Worm (Caenorhabditis elegans) whole organism, L4 larva: Measurements from ENCODE around the gene str-221.

Source experiments
- F49E8.2 ChIP-seq: sonication (generic microtip); optimal IDR thresholded peaks from 2 replicates; lab custom pipeline; 2016; ENCODE audit warnings: missing compliant biosample characterization, mild to moderate bottlenecking, missing genetic modification characterization, borderline replicate concordance
- R02D3.7 ChIP-seq: fragments of 150-350 bp; sonication (generic microtip); optimal IDR thresholded peaks from 3 replicates; lab custom pipeline; 2014; ENCODE audit warnings: missing biosample characterization, missing genetic modification characterization
- T20F7.1 ChIP-seq: fragments of 200-800 bp; sonication (Bioruptor generic); optimal IDR thresholded peaks from 2 replicates; lab custom pipeline; 2018; ENCODE audit warnings: mild to moderate bottlenecking, missing genetic modification characterization, missing compliant biosample characterization
- T26A8.4 ChIP-seq: fragments of 200-800 bp; sonication (Bioruptor generic); IDR thresholded peaks from 2 replicates; pipeline ENCODE4 v1.3.6; 2022; ENCODE audit warnings: missing genetic modification characterization, missing compliant biosample characterization
- Y5F2A.4 ChIP-seq: fragments of 200-800 bp; sonication (Bioruptor generic); optimal IDR thresholded peaks from 2 replicates; lab custom pipeline; 2018; ENCODE audit warnings: mild to moderate bottlenecking, missing genetic modification characterization, missing compliant biosample characterization
- ZK546.5 ChIP-seq, 2 experiments: sonication (generic microtip); optimal IDR thresholded peaks; 2 replicates each; lab custom pipeline; 2017; ENCODE audit warnings: missing biosample characterization in 2 of 2, missing genetic modification characterization in 2 of 2
- ceh-20 ChIP-seq: fragments of 200-800 bp; sonication (Bioruptor generic); IDR thresholded peaks from 2 replicates; pipeline ENCODE4 v1.3.6; 2022; ENCODE audit warnings: missing genetic modification reagents, missing genetic modification characterization, missing compliant biosample characterization
- ceh-44 ChIP-seq: fragments of 200-800 bp; sonication (Bioruptor generic); IDR thresholded peaks from 2 replicates; pipeline ENCODE4 v1.3.6; 2022; ENCODE audit warnings: missing genetic modification reagents, missing genetic modification characterization, missing compliant biosample characterization
- ctbp-1 ChIP-seq: fragments of 200-800 bp; sonication (Bioruptor generic); IDR thresholded peaks from 2 replicates; pipeline ENCODE4 v1.3.6; 2022; ENCODE audit warnings: missing genetic modification reagents, missing genetic modification characterization, missing compliant biosample characterization
- daf-12 ChIP-seq: fragments of 150-350 bp; optimal IDR thresholded peaks from 2 replicates; lab custom pipeline; 2014; ENCODE audit warnings: missing biosample characterization, missing genetic modification reagents, missing genetic modification characterization
- daf-16 ChIP-seq, 3 experiments: sonication (generic microtip); optimal IDR thresholded peaks; 2 replicates each; lab custom pipeline; 2016 to 2017; ENCODE audit warnings: missing genetic modification characterization in 3 of 3, missing genetic modification reagents in 3 of 3, mild to moderate bottlenecking in 2 of 3, missing compliant biosample characterization in 2 of 3, missing biosample characterization in 1 of 3, moderate library complexity in 1 of 3
- dmd-6 ChIP-seq: fragments of 200-800 bp; sonication (Bioruptor generic); IDR thresholded peaks from 2 replicates; pipeline ENCODE4 v1.3.6; 2022; ENCODE audit warnings: missing genetic modification reagents, missing genetic modification characterization, missing compliant biosample characterization
- dve-1 ChIP-seq: sonication (generic microtip); optimal IDR thresholded peaks from 2 replicates; lab custom pipeline; 2017; ENCODE audit warnings: antibody characterized with exemption, mild to moderate bottlenecking, missing genetic modification characterization, missing compliant biosample characterization; ENCODE audit not compliant: insufficient read depth
- egl-27 ChIP-seq: sonication (generic microtip); optimal IDR thresholded peaks from 3 replicates; lab custom pipeline; 2017; ENCODE audit warnings: missing biosample characterization, missing genetic modification reagents, missing genetic modification characterization
- fkh-10 ChIP-seq: fragments of 150-350 bp; optimal IDR thresholded peaks from 2 replicates; lab custom pipeline; 2014; ENCODE audit warnings: missing biosample characterization, missing genetic modification reagents, missing genetic modification characterization
- fos-1 ChIP-seq: fragments of 150-350 bp; optimal IDR thresholded peaks from 2 replicates; lab custom pipeline; 2014; ENCODE audit warnings: missing biosample characterization, missing genetic modification characterization
- hif-1 ChIP-seq, 2 experiments: sonication (generic microtip); optimal IDR thresholded peaks; 2 replicates each; lab custom pipeline; 2016 to 2017; ENCODE audit warnings: missing compliant biosample characterization in 2 of 2, missing genetic modification characterization in 2 of 2, missing genetic modification reagents in 2 of 2, missing genotype in 2 of 2, mild to moderate bottlenecking in 1 of 2
- hmg-1.1 ChIP-seq: fragments of 200-800 bp; sonication (Bioruptor generic); IDR thresholded peaks from 2 replicates; pipeline ENCODE4 v1.3.6; 2022; ENCODE audit warnings: missing genetic modification reagents, missing genetic modification characterization, missing compliant biosample characterization
- jun-1 ChIP-seq: fragments of 150-350 bp; optimal IDR thresholded peaks from 2 replicates; lab custom pipeline; 2014; ENCODE audit warnings: missing biosample characterization, missing genetic modification reagents, missing genetic modification characterization
- lin-29 ChIP-seq: fragments of 200-800 bp; sonication (Bioruptor generic); IDR thresholded peaks from 2 replicates; pipeline ENCODE4 v1.3.6; 2022; ENCODE audit warnings: missing genetic modification reagents, missing genetic modification characterization, missing compliant biosample characterization
- mdl-1 ChIP-seq, 2 experiments: fragments of 150-350 bp in 1 of 2; sonication (generic microtip) in 1 of 2; optimal IDR thresholded peaks; 2 replicates each; lab custom pipeline; 2014 to 2017; ENCODE audit warnings: missing biosample characterization in 2 of 2, missing genetic modification characterization in 2 of 2
- mdt-29 ChIP-seq: fragments of 200-800 bp; sonication (Bioruptor generic); IDR thresholded peaks from 2 replicates; pipeline ENCODE4 v1.3.6; 2022; ENCODE audit warnings: missing genetic modification reagents, missing genetic modification characterization, missing compliant biosample characterization
- mep-1 ChIP-seq: fragments of 150-350 bp; sonication (generic microtip); optimal IDR thresholded peaks from 3 replicates; lab custom pipeline; 2014; ENCODE audit warnings: missing biosample characterization, missing genetic modification characterization
- mxl-2 ChIP-seq: fragments of 200-800 bp; sonication (Bioruptor generic); conservative IDR thresholded peaks from 2 replicates; pipeline ENCODE4 v1.3.6; 2022; ENCODE audit warnings: missing genetic modification reagents, missing genetic modification characterization, missing compliant biosample characterization
- nhr-28 ChIP-seq: fragments of 150-350 bp; optimal IDR thresholded peaks from 2 replicates; lab custom pipeline; 2014; ENCODE audit warnings: missing biosample characterization, missing genetic modification characterization
- nhr-41 ChIP-seq: fragments of 200-800 bp; sonication (Bioruptor generic); IDR thresholded peaks from 2 replicates; pipeline ENCODE4 v1.3.6; 2022; ENCODE audit warnings: missing genetic modification reagents, missing genetic modification characterization, missing compliant biosample characterization
- nhr-42 ChIP-seq: fragments of 200-800 bp; sonication (Bioruptor generic); IDR thresholded peaks from 2 replicates; pipeline ENCODE4 v1.3.6; 2022; ENCODE audit warnings: missing genetic modification characterization, missing compliant biosample characterization
- nhr-76 ChIP-seq: fragments of 150-350 bp; optimal IDR thresholded peaks from 2 replicates; lab custom pipeline; 2014; ENCODE audit warnings: missing biosample characterization, missing genetic modification characterization
- nhr-77 ChIP-seq: fragments of 150-350 bp; optimal IDR thresholded peaks from 2 replicates; lab custom pipeline; 2014; ENCODE audit warnings: missing biosample characterization, missing genetic modification characterization
- php-3 ChIP-seq: fragments of 200-800 bp; sonication (Bioruptor generic); IDR thresholded peaks from 2 replicates; pipeline ENCODE4 v1.3.6; 2022; ENCODE audit warnings: missing genetic modification reagents, missing genetic modification characterization, missing compliant biosample characterization
- rbr-2 ChIP-seq: sonication (generic microtip); optimal IDR thresholded peaks from 2 replicates; lab custom pipeline; 2016; ENCODE audit warnings: missing genotype, missing genetic modification characterization, missing compliant biosample characterization
- saeg-2 ChIP-seq: fragments of 200-800 bp; sonication (Bioruptor generic); IDR thresholded peaks from 2 replicates; pipeline ENCODE4 v1.3.6; 2022; ENCODE audit warnings: missing genetic modification reagents, missing genetic modification characterization, missing compliant biosample characterization
- spr-1 ChIP-seq: sonication (generic microtip); optimal IDR thresholded peaks from 2 replicates; lab custom pipeline; 2016; ENCODE audit warnings: mild to moderate bottlenecking, missing genetic modification characterization, missing compliant biosample characterization
- tra-1 ChIP-seq: fragments of 200-800 bp; sonication (Bioruptor generic); IDR thresholded peaks from 2 replicates; pipeline ENCODE4 v1.3.6; 2022; ENCODE audit warnings: missing genetic modification reagents, missing genetic modification characterization, missing compliant biosample characterization
- unc-130 ChIP-seq: sonication (generic microtip); optimal IDR thresholded peaks from 2 replicates; lab custom pipeline; 2016; ENCODE audit warnings: missing genetic modification reagents, missing genetic modification characterization, missing compliant biosample characterization
- zip-11 ChIP-seq: fragments of 200-800 bp; sonication (Bioruptor generic); IDR thresholded peaks from 2 replicates; pipeline ENCODE4 v1.3.6; 2022; ENCODE audit warnings: missing genetic modification characterization, missing compliant biosample characterization
- zip-2 ChIP-seq: fragments of 150-350 bp; optimal IDR thresholded peaks from 2 replicates; lab custom pipeline; 2014; ENCODE audit warnings: missing biosample characterization, missing genetic modification characterization
- ztf-11 ChIP-seq: fragments of 150-350 bp; optimal IDR thresholded peaks from 2 replicates; lab custom pipeline; 2014; ENCODE audit warnings: missing biosample characterization, missing genetic modification characterization
- ztf-7 ChIP-seq: fragments of 150-350 bp; optimal IDR thresholded peaks from 2 replicates; lab custom pipeline; 2014; ENCODE audit warnings: missing biosample characterization, missing genetic modification characterization

str-221 gene

ce11 chrV:1627269-1627668 is 12.8 kb upstream of the str-221 start (continued):
- TF ChIP-seq nhr-42 (GFP tag; lab: Robert Waterston, UW) (peak; percentile 71; the same call in 1 of the 2 replicates), mdl-1 (tag; optimal IDR thresholded peaks at IDR 0.05; lab: Kevin White, UChicago) (peak in 1 of 2 experiments; percentile 37), mep-1 (tag; lab: Kevin White, UChicago) (peak; percentile 23)

ce11 chrV:1629329-1629728 is 10.8 kb upstream of the str-221 start, which contains the start of gene nhr-238:
Gene nhr-238 (minus strand): TSS chrV:1629432.
- peak; percentile 85 for TF ChIP-seq nhr-42 (GFP tag; lab: Robert Waterston, UW)
- TF ChIP-seq nhr-28 (tag; lab: Kevin White, UChicago), result peak; percentile 100
- TF ChIP-seq ztf-7, result peak; percentile 75
- no peak for TF ChIP-seq daf-12 (tag; lab: Kevin White, UChicago)
- TF ChIP-seq daf-16 (GFP tag; optimal IDR thresholded peaks at IDR 0.05; lab: Kevin White, UChicago), result no peak
- peak; percentile 17 for TF ChIP-seq daf-16 (tag; optimal IDR thresholded peaks at IDR 0.05; lab: Kevin White, UChicago)
- peak; percentile 99 for TF ChIP-seq nhr-77 (tag; lab: Kevin White, UChicago)
- no peak for TF ChIP-seq hmg-1.1 (GFP tag; lab: Robert Waterston, UW)
- TF ChIP-seq dve-1 (tag; lab: Kevin White, UChicago), result peak; percentile 44
- TF ChIP-seq lin-29 (GFP tag; lab: Robert Waterston, UW), result no peak

- TF ChIP-seq unc-130 (GFP tag; lab: Kevin White, UChicago), result no peak
- TF ChIP-seq daf-16 (GFP tag; optimal IDR thresholded peaks at IDR 0.05; lab: Kevin White, UChicago), result no peak
- no peak for TF ChIP-seq daf-16 (tag; optimal IDR thresholded peaks at IDR 0.05; lab: Kevin White, UChicago)
- TF ChIP-seq zip-11 (GFP tag; lab: Robert Waterston, UW), result no peak
- no peak for TF ChIP-seq zip-2
- TF ChIP-seq mdt-29 (GFP tag; lab: Robert Waterston, UW), result no peak
- no peak for TF ChIP-seq ceh-44
- no peak for TF ChIP-seq spr-1
- TF ChIP-seq dmd-6 (GFP tag; lab: Robert Waterston, UW), result no peak
- TF ChIP-seq mxl-2, result no peak
- no peak for TF ChIP-seq jun-1 (tag; lab: Kevin White, UChicago)
- no peak for TF ChIP-seq R02D3.7 (tag; lab: Kevin White, UChicago)
- no peak for TF ChIP-seq fos-1
- TF ChIP-seq hmg-1.1 (GFP tag; lab: Robert Waterston, UW), result no peak
- TF ChIP-seq T26A8.4 (GFP tag; lab: Robert Waterston, UW), result no peak
- TF ChIP-seq saeg-2 (GFP tag; lab: Robert Waterston, UW), result no peak
- TF ChIP-seq ztf-11 (tag; lab: Kevin White, UChicago), result no peak
- TF ChIP-seq fkh-10 (GFP tag; lab: Kevin White, UChicago), result no peak
- no peak for TF ChIP-seq F49E8.2 (tag; lab: Kevin White, UChicago)
- TF ChIP-seq Y5F2A.4 (GFP tag; lab: Kevin White, UChicago), result no peak
Measured at ce11 chrV:1631148-1631547, 9.0 kb upstream of the str-221 start, which contains the start of gene Y46H3D.8. Gene Y46H3D.8 (minus strand): TSS chrV:1631248.

ce11 chrV:1631717-1632116 is 8.4 kb upstream of the str-221 start, which contains the start of gene irld-17:
Gene irld-17 (plus strand): TSS chrV:1632017.
- TF ChIP-seq nhr-41, result no peak
- TF ChIP-seq saeg-2 (GFP tag; lab: Robert Waterston, UW), result no peak
- no peak for TF ChIP-seq T20F7.1 (GFP tag; lab: Kevin White, UChicago)
- no peak for TF ChIP-seq egl-27 (tag; lab: Kevin White, UChicago)
- TF ChIP-seq ceh-20 (GFP tag; lab: Robert Waterston, UW), result no peak

ce11 chrV:1635859-1636258 is 4.2 kb upstream of the str-221 start, which contains the start of gene str-222:
Gene str-222 (plus strand): TSS chrV:1636159.
- TF ChIP-seq dmd-6 (GFP tag; lab: Robert Waterston, UW) (no peak), lin-29 (GFP tag; lab: Robert Waterston, UW) (no peak), rbr-2 (tag; lab: Kevin White, UChicago) (no peak), nhr-76 (no peak), ctbp-1 (GFP tag; lab: Robert Waterston, UW) (no peak), hif-1 (tag; optimal IDR thresholded peaks at IDR 0.05; lab: Kevin White, UChicago) (no peak), tra-1 (GFP tag; lab: Robert Waterston, UW) (no peak), php-3 (GFP tag; lab: Robert Waterston, UW) (no peak), ZK546.5 (tag; optimal IDR thresholded peaks at IDR 0.05; lab: Kevin White, UChicago) (no peak)
